Fruit fly (Drosophila melanogaster) whole organism, embryonic: ENCODE data around the gene Dpy-30L1.

Experiments
- H2.0 ChIP-seq: fragments of 200-800 bp; sonication (Bioruptor generic); IDR thresholded peaks from 2 replicates; pipeline ENCODE4 v1.3.6; 2022; ENCODE audit warnings: missing biosample characterization, missing genetic modification characterization
- fd102C ChIP-seq: fragments of 200-800 bp; sonication (Bioruptor generic); optimal IDR thresholded peaks from 2 replicates; lab custom pipeline; 2018; ENCODE audit warnings: missing biosample characterization, mild to moderate bottlenecking, missing genetic modification characterization, moderate library complexity

DNA sequence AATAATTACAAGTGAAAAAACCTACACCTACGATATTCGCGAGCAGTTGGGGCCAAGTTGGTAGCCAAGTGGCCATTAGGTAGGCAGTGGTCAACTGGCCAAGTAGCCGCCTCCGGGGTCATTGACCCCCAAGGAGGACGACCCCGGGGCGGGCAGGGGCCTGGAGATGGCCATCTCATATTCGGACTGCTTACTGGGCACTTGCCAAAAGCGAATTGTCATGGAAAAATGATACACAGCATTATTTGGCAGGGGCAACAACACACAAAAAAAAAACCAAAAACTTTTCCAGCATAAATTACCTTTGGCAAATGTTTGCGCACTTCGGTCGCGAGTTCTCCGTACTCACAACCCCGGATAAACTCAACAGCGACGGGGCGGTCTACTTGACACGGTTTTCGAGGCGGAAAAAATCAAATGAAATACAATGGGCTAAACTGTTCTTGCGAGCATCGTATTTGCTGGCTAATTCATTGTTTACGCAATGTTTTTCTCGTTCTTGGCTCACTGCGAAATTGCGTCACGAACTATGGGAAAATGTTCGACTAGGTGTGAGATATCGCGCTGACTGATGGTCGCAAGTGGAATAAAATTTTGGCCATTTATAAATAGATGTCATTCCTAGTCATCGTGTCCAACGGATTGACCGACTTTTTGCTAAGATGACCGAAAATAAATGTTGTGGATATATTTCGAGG lies 18.6 kb downstream of the Dpy-30L1 start:
- TF ChIP-seq H2.0 (GFP tag; lab: Robert Waterston, UW) = no peak
- TF ChIP-seq fd102C (GFP tag; lab: Kevin White, UChicago) = no peak
